Worm (Caenorhabditis elegans): Measurements from ENCODE around the gene ltah-1.2.

ltah-1.2 gene

DNA sequence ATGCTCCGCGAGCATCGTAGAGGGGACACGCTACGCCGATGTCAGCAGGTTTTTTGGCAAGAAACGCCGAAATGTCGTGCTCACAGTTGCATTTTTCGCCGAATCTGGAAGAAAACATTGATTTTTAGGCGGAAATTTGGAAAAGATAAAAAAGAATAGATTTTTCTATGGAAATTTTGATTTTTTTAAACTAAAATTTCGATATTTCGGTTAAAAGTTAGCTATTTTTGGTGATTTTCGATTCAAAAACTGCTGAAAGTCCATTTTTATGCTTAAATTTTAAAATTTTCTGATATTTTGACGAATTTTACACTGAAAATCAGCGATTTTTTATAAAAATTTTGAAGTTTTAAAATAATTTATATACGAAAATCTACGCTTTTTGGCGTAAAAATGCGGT lies 15.5 kb downstream of the ltah-1.2 start:
- TF ChIP-seq attf-6 (GFP tag; IDR thresholded peaks at IDR 0.05) (no peak), ztf-6 (GFP tag; IDR thresholded peaks at IDR 0.05) (no peak), lsl-1 (GFP tag; optimal IDR thresholded peaks at IDR 0.05) (no peak), T26A5.8 (tag; optimal IDR thresholded peaks at IDR 0.05) (no peak), ztf-3 (GFP tag; optimal IDR thresholded peaks at IDR 0.05) (no peak), snpc-3.4 (tag; optimal IDR thresholded peaks at IDR 0.05) (no peak), F55B11.4 (tag; optimal IDR thresholded peaks at IDR 0.05; ENCODE audit: borderline replicate concordance, insufficient read depth) (no peak), lir-1 (GFP tag; conservative IDR thresholded peaks at IDR 0.05) (no peak), nfyb-1 (GFP tag; IDR thresholded peaks at IDR 0.05) (no peak), xnd-1 (tag; optimal IDR thresholded peaks at IDR 0.05) (no peak), atf-7 (tag; optimal IDR thresholded peaks at IDR 0.05) (no peak)

- no peak for TF ChIP-seq hmg-20 (GFP tag; IDR thresholded peaks at IDR 0.05)
- TF ChIP-seq madf-6 (GFP tag; IDR thresholded peaks at IDR 0.05): no peak
- TF ChIP-seq ceh-58 (GFP tag; IDR thresholded peaks at IDR 0.05): no peak
- no peak for TF ChIP-seq snpc-4 (GFP tag; optimal IDR thresholded peaks at IDR 0.05)
- no peak for TF ChIP-seq snpc-4 (tag; optimal IDR thresholded peaks at IDR 0.05)
- TF ChIP-seq tbx-9 (tag; optimal IDR thresholded peaks at IDR 0.05; ENCODE audit: borderline replicate concordance): no peak
- TF ChIP-seq unc-62 (GFP tag; optimal IDR thresholded peaks at IDR 0.05): no peak
Observed at ce11 chrIV:3593513-3593912, 19.4 kb downstream of the ltah-1.2 start, which contains the start of gene taf-2. Gene taf-2 (minus strand): TSS chrIV:3593613.

DNA sequence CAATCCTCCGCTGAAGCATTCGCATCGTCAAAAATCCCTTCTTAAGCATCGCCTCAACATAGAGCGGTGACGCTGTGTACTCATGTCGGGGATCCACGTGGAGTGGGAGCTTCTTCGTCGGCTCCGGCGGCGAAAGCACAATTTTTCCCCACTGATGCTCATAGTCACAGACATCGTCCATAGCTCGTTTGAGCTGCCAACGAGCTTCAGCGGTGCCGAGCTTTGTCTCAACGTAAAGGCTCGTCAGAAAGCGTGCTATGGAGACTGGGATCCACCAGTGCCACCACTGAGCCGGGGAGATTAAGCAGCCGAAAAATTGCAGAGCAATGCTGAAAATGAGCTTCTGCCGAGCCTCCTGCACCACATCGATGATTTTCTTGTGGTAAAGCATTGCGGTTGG lies 22.1 kb downstream of the ltah-1.2 start:
- TF ChIP-seq lag-1 (GFP tag; IDR thresholded peaks at IDR 0.05): no peak
- no peak for TF ChIP-seq sdz-38 (tag; optimal IDR thresholded peaks at IDR 0.05)
- TF ChIP-seq hmg-20 (GFP tag; IDR thresholded peaks at IDR 0.05): no peak
- no peak for TF ChIP-seq nhr-120 (GFP tag; IDR thresholded peaks at IDR 0.05)
- peak; percentile 70 for TF ChIP-seq zfh-2 (GFP tag; conservative IDR thresholded peaks at IDR 0.05)

- TF ChIP-seq dox-1 (GFP tag; IDR thresholded peaks at IDR 0.05): 0 out of 2 replicates have a peak, but pooled peaks have one; percentile 9
Observed at ce11 chrIV:3582806-3583205, 30.1 kb downstream of the ltah-1.2 start, which contains the start of gene blos-7. Gene blos-7 (minus strand): TSS chrIV:3582906.

DNA sequence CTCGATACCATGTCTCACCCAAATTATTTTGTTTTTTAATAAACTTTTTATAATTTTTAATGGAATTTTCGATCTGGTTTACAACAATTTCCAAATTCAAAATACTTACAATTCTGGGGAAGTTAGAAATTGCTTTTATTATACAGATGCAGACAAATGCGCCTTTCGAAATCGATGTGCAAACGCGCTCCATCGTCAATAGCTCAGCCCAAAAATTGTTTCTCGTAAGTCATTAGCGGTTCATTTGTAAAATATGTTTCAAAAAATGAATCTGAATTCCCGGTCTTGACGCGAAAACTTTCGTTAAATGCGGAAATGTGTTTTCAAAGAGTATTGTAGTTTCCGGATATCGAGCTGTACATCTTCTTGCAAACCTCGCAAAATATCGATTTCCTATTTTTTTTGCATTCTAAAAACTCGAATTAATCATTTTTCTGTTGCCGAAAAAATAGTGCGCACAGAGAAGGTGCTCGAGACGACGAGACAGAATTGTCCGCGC lies 33.3 kb downstream of the ltah-1.2 start, which contains the start of gene Y37E11B.1:
Gene Y37E11B.1 (plus strand): TSS at position 145 of the 499 bp plus-strand sequence.
- TF ChIP-seq mcd-1 (GFP tag; IDR thresholded peaks at IDR 0.05) (peak; percentile 56), akir-1 (GFP tag; optimal IDR thresholded peaks at IDR 0.05) (no peak)

DNA sequence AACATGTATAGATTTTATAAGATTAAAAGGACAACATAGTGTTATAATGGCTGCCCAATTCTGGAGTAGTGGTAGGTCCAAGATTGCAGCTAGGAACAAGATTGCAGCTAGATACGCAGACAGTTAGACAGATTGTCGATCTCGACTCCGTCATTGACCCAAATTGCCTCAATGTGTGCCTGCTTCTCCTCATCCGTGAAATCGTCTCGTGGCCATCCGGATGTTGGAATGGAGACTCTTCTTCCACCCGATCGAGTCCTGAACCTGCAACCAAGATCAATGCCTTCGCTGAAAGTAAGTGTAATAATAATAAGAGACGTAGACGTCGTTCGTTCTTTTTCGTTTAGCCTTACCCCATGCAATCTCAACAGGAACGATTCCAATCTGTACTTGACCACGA lies 34.2 kb downstream of the ltah-1.2 start:
- TF ChIP-seq nhr-27 (tag; optimal IDR thresholded peaks at IDR 0.05): no peak
- peak; percentile 43; the same call in 1 of the 2 replicates for TF ChIP-seq hmg-1.2 (GFP tag; IDR thresholded peaks at IDR 0.05)

- TF ChIP-seq nfya-1 (tag; optimal IDR thresholded peaks at IDR 0.05; ENCODE audit: borderline replicate concordance, insufficient read depth) (no peak), rec-8 (tag; optimal IDR thresholded peaks at IDR 0.05) (no peak), Y79H2A.3 (GFP tag; conservative IDR thresholded peaks at IDR 0.05) (no peak)
Observed at ce11 chrIV:3578155-3578554, 34.7 kb downstream of the ltah-1.2 start, which contains the start of gene Y37E11B.2. Gene Y37E11B.2 (plus strand): TSS chrIV:3578455.

All from whole organism, young adult.